Fruit fly (Drosophila melanogaster) whole organism, pupa: ENCODE measurements around the gene CG33796.

Experiments used
- CG10348 ChIP-seq: fragments of 200-800 bp; sonication (Bioruptor generic); IDR thresholded peaks from 2 replicates; pipeline ENCODE4 v1.3.6; 2022; ENCODE audit warnings: missing biosample characterization, missing genetic modification characterization
- CG12605 ChIP-seq: fragments of 200-800 bp; sonication (Bioruptor generic); IDR thresholded peaks from 2 replicates; pipeline ENCODE4 v1.3.6; 2022; ENCODE audit warnings: missing biosample characterization, missing genetic modification characterization
- CG13204 ChIP-seq: fragments of 200-800 bp; sonication (Bioruptor generic); optimal IDR thresholded peaks from 2 replicates; lab custom pipeline; 2018; ENCODE audit warnings: missing biosample characterization, mild to moderate bottlenecking, missing genetic modification characterization, moderate library complexity
- CG14655 ChIP-seq: fragments of 200-800 bp; sonication (Bioruptor generic); optimal IDR thresholded peaks from 3 replicates; lab custom pipeline; 2017; ENCODE audit warnings: mild to moderate bottlenecking, missing biosample characterization, missing genetic modification reagents, missing genetic modification characterization
- CG15710 ChIP-seq: fragments of 200-800 bp; sonication (Bioruptor generic); optimal IDR thresholded peaks from 2 replicates; lab custom pipeline; 2018; ENCODE audit warnings: missing biosample characterization, mild to moderate bottlenecking, missing genetic modification characterization, moderate library complexity
- CG17806 ChIP-seq: fragments of 200-800 bp; sonication (Bioruptor generic); optimal IDR thresholded peaks from 2 replicates; lab custom pipeline; 2018; ENCODE audit warnings: missing biosample characterization, mild to moderate bottlenecking, missing genetic modification characterization, moderate library complexity
- CG32121 ChIP-seq: fragments of 200-800 bp; sonication (Bioruptor generic); IDR thresholded peaks from 2 replicates; pipeline ENCODE4 v1.3.6; 2022; ENCODE audit warnings: missing biosample characterization, missing genetic modification characterization
- CG34367 ChIP-seq: fragments of 200-800 bp; sonication (Bioruptor generic); optimal IDR thresholded peaks from 2 replicates; lab custom pipeline; 2018; ENCODE audit warnings: missing biosample characterization, mild to moderate bottlenecking, missing genetic modification characterization
- CG4496 ChIP-seq: fragments of 200-800 bp; sonication (Bioruptor generic); IDR thresholded peaks from 3 replicates; pipeline ENCODE4 v1.3.6; 2022; ENCODE audit warnings: missing biosample characterization, missing genetic modification characterization
- CG8159 ChIP-seq: fragments of 200-800 bp; sonication (Bioruptor generic); optimal IDR thresholded peaks from 3 replicates; lab custom pipeline; 2018; ENCODE audit warnings: missing biosample characterization, mild to moderate bottlenecking, missing genetic modification characterization, moderate library complexity
- CG8301 ChIP-seq: fragments of 200-800 bp; sonication (Bioruptor generic); optimal IDR thresholded peaks from 2 replicates; lab custom pipeline; 2018; ENCODE audit warnings: missing biosample characterization, mild to moderate bottlenecking, missing genetic modification characterization
- CG9948 ChIP-seq: fragments of 200-800 bp; sonication (Bioruptor generic); optimal IDR thresholded peaks from 2 replicates; lab custom pipeline; 2018; ENCODE audit warnings: missing biosample characterization, mild to moderate bottlenecking, missing genetic modification characterization, moderate library complexity
- D1 ChIP-seq: fragments of 200-800 bp; sonication (Bioruptor generic); optimal IDR thresholded peaks from 2 replicates; lab custom pipeline; 2018; ENCODE audit warnings: missing biosample characterization, mild to moderate bottlenecking, missing genetic modification characterization, moderate library complexity
- EcR ChIP-seq: fragments of 200-800 bp; sonication (Bioruptor generic); optimal IDR thresholded peaks from 3 replicates; lab custom pipeline; 2019; ENCODE audit warnings: missing biosample characterization, missing genetic modification characterization, mild to moderate bottlenecking, moderate library complexity, missing genetic modification reagents
- Ets98B ChIP-seq: fragments of 200-800 bp; sonication (Bioruptor generic); IDR thresholded peaks from 2 replicates; pipeline ENCODE4 v1.3.6; 2022; ENCODE audit warnings: missing biosample characterization, missing genetic modification characterization
- Pif1A ChIP-seq: fragments of 200-800 bp; sonication (Bioruptor generic); optimal IDR thresholded peaks from 3 replicates; lab custom pipeline; 2016; ENCODE audit warnings: missing biosample characterization, missing genetic modification characterization
- Pif1B ChIP-seq: fragments of 200-800 bp; sonication (Bioruptor generic); optimal IDR thresholded peaks from 3 replicates; lab custom pipeline; 2016; ENCODE audit warnings: missing biosample characterization, missing genetic modification characterization
- Snoo ChIP-seq: fragments of 200-800 bp; sonication (Bioruptor generic); optimal IDR thresholded peaks from 3 replicates; lab custom pipeline; 2017; ENCODE audit warnings: missing biosample characterization, mild to moderate bottlenecking, missing genetic modification characterization, inconsistent platforms
- fd96Ca ChIP-seq: fragments of 200-800 bp; sonication (Bioruptor generic); IDR thresholded peaks from 3 replicates; pipeline ENCODE4 v1.3.6; 2022; ENCODE audit warnings: missing biosample characterization, missing genetic modification characterization
- gl ChIP-seq: fragments of 200-800 bp; sonication (Bioruptor generic); optimal IDR thresholded peaks from 2 replicates; lab custom pipeline; 2018; ENCODE audit warnings: missing biosample characterization, mild to moderate bottlenecking, missing genetic modification characterization
- rn ChIP-seq: fragments of 200-800 bp; sonication (Bioruptor generic); IDR thresholded peaks from 2 replicates; pipeline ENCODE4 v1.3.6; 2022; ENCODE audit warnings: missing biosample characterization, missing genetic modification characterization

Gene CG33796

DNA sequence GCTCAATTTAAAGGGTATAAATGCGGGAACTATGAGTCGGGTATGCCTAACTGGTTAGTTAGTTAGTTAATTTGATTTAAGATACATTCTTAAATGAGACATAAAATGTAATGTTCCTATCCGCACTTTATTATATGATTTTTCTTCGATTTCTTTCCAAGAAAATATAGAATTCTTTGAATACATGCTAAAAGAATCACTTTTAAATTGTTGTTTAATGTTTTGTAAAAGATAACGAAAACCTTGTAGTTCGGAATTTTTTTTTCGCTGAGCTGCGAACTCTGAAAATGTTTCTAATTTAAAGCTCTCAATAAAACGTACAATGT lies 9.9 kb downstream of the CG33796 start:
- TF ChIP-seq Pif1A (GFP tag; lab: Kevin White, UChicago) (no peak), fd96Ca (no peak), CG12605 (GFP tag; lab: Robert Waterston, UW) (no peak), gl (tag; lab: Kevin White, UChicago) (no peak), CG17806 (tag; lab: Kevin White, UChicago) (no peak), Pif1B (GFP tag; lab: Kevin White, UChicago) (no peak), CG32121 (GFP tag; lab: Robert Waterston, UW) (no peak), EcR (GFP tag; lab: Kevin White, UChicago) (no peak), Ets98B (GFP tag; lab: Robert Waterston, UW) (no peak), CG8159 (no peak)

DNA sequence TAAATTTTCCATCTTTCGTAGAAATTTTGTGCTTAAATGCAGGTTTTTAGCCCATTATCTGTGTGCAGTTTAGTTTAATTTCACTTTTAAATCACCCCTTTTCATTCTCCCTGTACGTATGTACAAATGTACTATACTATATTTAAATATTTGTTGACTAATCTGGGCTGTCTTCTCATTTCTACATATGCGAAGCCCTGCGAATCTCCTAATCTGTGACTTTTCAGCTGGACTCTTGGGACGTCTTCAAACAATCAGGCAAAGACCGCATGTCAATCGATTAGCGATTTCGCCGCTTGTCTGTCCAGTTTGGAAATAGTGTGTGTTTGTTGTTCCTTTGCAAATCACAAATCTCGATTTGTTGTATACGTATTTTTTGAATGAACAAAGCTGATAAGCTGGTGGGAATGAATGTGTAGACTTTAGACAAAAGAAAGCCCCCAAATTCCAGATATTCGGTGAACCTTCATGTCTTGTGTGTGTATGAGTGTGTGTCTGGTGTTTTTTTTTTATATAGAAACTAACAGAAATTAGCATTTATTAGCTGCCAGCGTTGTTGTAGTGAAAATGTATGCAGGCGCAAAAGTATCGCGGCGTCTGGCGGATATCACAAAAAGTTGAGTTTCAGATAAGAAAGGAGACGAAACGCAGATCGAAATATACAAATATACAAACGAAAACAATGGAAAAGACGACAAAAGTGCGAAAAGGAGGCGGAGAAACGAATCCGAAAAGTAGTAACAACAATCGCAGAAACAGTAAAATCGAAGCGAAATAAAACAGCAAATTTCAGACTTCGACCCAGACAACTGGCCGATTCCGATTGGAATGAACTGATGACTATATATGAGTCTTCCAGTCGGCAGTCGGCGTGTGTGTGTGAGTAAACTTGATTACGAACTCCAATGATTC lies 10.5 kb downstream of the CG33796 start:
- TF ChIP-seq EcR (GFP tag; lab: Kevin White, UChicago) (peak; percentile 41), gl (tag; lab: Kevin White, UChicago) (peak; percentile 45), Snoo (peak; percentile 19), CG10348 (no peak), CG14655 (GFP tag; lab: Kevin White, UChicago) (no peak)

DNA sequence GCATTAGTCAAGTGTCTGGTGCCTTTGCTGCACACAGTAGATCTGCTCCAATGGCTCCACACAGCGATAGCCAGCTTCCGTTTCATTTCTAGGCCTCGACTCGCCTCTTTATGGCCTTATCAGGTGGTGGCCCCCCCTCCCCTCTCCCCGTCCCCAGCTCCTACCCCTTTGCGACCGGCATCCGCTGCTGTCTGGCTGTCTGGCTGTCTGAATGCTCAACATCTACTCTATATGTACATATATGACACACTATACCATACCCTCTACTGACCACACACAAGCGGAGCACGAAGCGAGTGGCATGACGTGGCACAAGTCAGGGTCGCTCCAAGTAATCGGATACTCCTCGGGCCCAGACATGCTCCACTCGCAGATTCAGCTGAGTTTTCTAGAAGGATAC lies 11.6 kb downstream of the CG33796 start:
- TF ChIP-seq Ets98B (GFP tag; lab: Robert Waterston, UW) (peak; percentile 29; the same call in 1 of the 2 replicates), EcR (GFP tag; lab: Kevin White, UChicago) (peak; percentile 71), CG17806 (tag; lab: Kevin White, UChicago) (no peak)

DNA sequence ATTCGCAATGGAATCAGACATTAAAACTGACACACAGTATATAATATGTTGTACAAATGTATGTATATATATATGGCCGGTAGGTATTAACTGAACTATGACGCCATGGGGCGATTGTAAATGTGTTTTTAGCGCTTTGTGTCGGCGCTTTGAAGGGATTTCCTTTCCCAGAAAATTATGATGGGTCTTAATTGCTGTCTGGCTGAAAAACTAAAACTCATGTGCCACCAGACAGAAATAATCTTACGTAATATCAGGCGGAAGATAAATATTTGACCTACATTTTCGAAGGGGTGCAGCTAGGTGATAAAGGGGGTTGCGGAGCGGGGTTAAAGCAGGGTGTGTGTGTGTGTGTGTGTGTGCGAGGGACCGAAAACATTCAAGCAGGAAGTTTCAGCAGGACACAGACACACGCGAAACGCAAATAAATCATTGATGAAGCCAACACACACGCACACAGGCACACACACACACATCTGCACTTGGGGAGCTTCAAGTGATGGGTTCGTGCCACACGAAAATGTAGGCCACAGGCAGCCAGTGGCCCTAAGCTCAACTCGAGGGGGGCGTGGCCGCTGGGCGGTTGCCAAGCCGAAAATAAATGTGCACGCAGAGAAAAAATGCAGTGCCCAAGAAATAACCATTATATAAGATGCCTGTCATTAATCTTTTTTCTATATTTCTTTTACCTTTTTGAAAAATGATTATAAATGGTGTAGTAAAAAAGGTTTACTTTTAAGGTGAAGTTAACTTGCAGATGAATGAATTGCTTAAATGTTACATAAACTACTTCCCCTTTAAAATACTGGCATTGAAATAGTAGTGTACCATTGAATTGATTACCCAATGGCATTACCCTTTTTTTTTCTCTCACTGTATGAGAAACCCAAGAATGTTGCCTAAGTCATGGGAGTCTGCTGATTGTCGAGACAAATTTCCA lies 12.4 kb downstream of the CG33796 start:
- TF ChIP-seq D1 (tag; lab: Kevin White, UChicago) (peak; percentile 32), Pif1B (GFP tag; lab: Kevin White, UChicago) (peak; percentile 43), Ets98B (GFP tag; lab: Robert Waterston, UW) (no peak), rn (GFP tag; lab: Robert Waterston, UW) (0 out of 2 replicates have a peak, but pooled peaks have one; percentile 22), Pif1A (GFP tag; lab: Kevin White, UChicago) (peak; percentile 69), CG34367 (tag; lab: Kevin White, UChicago) (peak; percentile 9), CG15710 (tag; lab: Kevin White, UChicago) (peak; percentile 31), CG8159 (peak; percentile 57), CG14655 (GFP tag; lab: Kevin White, UChicago) (peak; percentile 69), CG9948 (peak; percentile 61), CG8301 (tag; lab: Kevin White, UChicago) (peak; percentile 71), CG17806 (tag; lab: Kevin White, UChicago) (peak; percentile 50), fd96Ca (no peak), gl (tag; lab: Kevin White, UChicago) (no peak), Snoo (no peak), CG4496 (peak; percentile 47; the same call in 2 of the 3 replicates)

DNA sequence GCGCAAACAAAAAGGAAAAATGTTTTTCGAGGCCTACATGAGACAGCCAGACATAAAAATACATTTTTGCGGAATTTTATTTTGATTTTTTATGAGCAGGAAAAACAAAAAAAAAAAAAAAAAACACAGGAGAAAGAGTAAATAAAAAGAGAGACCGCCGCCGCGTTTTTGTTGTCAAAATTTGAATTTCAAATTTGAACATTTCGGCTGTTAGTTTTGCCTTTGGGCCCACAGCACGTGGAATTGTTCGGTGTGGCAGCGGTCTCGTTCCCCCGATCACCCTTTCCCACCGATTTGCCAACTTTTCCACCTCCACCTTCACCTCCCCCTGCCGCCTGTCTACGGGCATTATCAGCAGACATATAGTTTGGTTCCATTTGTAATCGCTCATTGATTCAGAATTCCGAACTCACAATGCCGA lies 13.1 kb downstream of the CG33796 start:
- no peak for TF ChIP-seq Pif1B (GFP tag; lab: Kevin White, UChicago)
- TF ChIP-seq CG8301 (tag; lab: Kevin White, UChicago): no peak
- TF ChIP-seq CG4496: peak; percentile 37; the same call in 1 of the 3 replicates
- TF ChIP-seq Snoo: no peak
- TF ChIP-seq gl (tag; lab: Kevin White, UChicago): no peak
- no peak for TF ChIP-seq CG17806 (tag; lab: Kevin White, UChicago)
- TF ChIP-seq CG8159: no peak
- no peak for TF ChIP-seq CG13204 (GFP tag; lab: Kevin White, UChicago)
- no peak for TF ChIP-seq CG9948
- TF ChIP-seq CG12605 (GFP tag; lab: Robert Waterston, UW): no peak
- peak; percentile 52; the same call in 1 of the 2 replicates for TF ChIP-seq Ets98B (GFP tag; lab: Robert Waterston, UW)
- TF ChIP-seq, all 21 proteins: peak for 2

DNA sequence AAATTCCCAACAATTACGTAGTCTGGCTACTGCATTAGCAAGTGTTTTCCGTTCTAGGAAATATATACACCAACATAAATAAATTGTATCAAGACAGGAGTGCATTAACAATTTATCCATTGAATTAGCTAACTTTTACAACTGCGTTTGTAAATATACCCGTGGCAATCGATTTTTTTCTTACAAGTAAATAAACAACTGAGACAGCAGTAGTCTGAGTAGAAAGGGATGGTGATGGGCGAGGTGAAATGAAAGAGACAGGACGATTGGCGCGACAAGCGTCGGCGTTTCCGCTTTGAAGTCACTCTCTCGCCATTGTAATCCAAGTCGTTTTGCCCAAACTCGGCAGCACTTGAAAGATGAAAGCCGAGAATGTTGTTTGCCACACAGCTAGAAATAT lies 14.4 kb downstream of the CG33796 start:
- TF ChIP-seq Pif1A (GFP tag; lab: Kevin White, UChicago) (no peak), CG4496 (0 out of 3 replicates have a peak, but pooled peaks have one; percentile 46), fd96Ca (no peak)
